Fruit fly (Drosophila melanogaster): ENCODE measurements around the gene Atg16.

Atg16 gene

dm6 chr3R:29859763-29860162 lies 24.9 kb upstream of the Atg16 start (continued):
- TF ChIP-seq Atf-2 (GFP tag; optimal IDR thresholded peaks at IDR 0.05) (no peak), Usf (GFP tag; optimal IDR thresholded peaks at IDR 0.05) (no peak), CG31365 (tag; optimal IDR thresholded peaks at IDR 0.05) (no peak), E2f2 (GFP tag; IDR thresholded peaks at IDR 0.05) (peak; percentile 67), stc (GFP tag; IDR thresholded peaks at IDR 0.05) (no peak), CG13296 (GFP tag; optimal IDR thresholded peaks at IDR 0.05) (peak; percentile 73), dmrt99B (tag; optimal IDR thresholded peaks at IDR 0.05) (no peak), CG3847 (GFP tag; IDR thresholded peaks at IDR 0.05) (peak; percentile 49; the same call in 1 of the 2 replicates), aop (GFP tag; IDR thresholded peaks at IDR 0.05) (no peak), CG6254 (GFP tag; optimal IDR thresholded peaks at IDR 0.05) (no peak), btn (GFP tag; optimal IDR thresholded peaks at IDR 0.05) (no peak), CHES-1-like (GFP tag; optimal IDR thresholded peaks at IDR 0.05) (peak; percentile 39), CG2120 (GFP tag; optimal IDR thresholded peaks at IDR 0.05) (peak; percentile 74), Jarid2 (GFP tag; optimal IDR thresholded peaks at IDR 0.05) (no peak), mam (GFP tag; optimal IDR thresholded peaks at IDR 0.05) (no peak), her (GFP tag; optimal IDR thresholded peaks at IDR 0.05) (no peak), CG12659 (GFP tag; optimal IDR thresholded peaks at IDR 0.05) (peak; percentile 79), CG10209 (GFP tag; optimal IDR thresholded peaks at IDR 0.05) (peak; percentile 37), cg (GFP tag; optimal IDR thresholded peaks at IDR 0.05) (no peak)

dm6 chr3R:29858806-29859205 lies 23.9 kb upstream of the Atg16 start, which contains the start of gene CG7824:
Gene CG7824 (minus strand): TSS chr3R:29858936.
- TF ChIP-seq vvl (GFP tag; IDR thresholded peaks at IDR 0.05) (no peak), vnd (GFP tag; IDR thresholded peaks at IDR 0.05; ENCODE audit: partially characterized antibody) (no peak), Myb (GFP tag; optimal IDR thresholded peaks at IDR 0.05) (peak; percentile 75), wdn (GFP tag; IDR thresholded peaks at IDR 0.05) (no peak), slbo (GFP tag; IDR thresholded peaks at IDR 0.05) (no peak), CG7372 (GFP tag; IDR thresholded peaks at IDR 0.05) (no peak), ro (GFP tag; IDR thresholded peaks at IDR 0.05) (no peak), Stat92E (GFP tag; optimal IDR thresholded peaks at IDR 0.05) (no peak), HLH54F (GFP tag; optimal IDR thresholded peaks at IDR 0.05) (no peak), Neu2 (GFP tag; optimal IDR thresholded peaks at IDR 0.05; ENCODE audit: borderline replicate concordance) (no peak), E2f2 (GFP tag; IDR thresholded peaks at IDR 0.05) (peak; percentile 88), cad (GFP tag; optimal IDR thresholded peaks at IDR 0.05) (no peak), Ets97D (GFP tag; optimal IDR thresholded peaks at IDR 0.05) (peak; percentile 45), D19A (tag; optimal IDR thresholded peaks at IDR 0.05) (no peak), az2 (GFP tag; optimal IDR thresholded peaks at IDR 0.05) (no peak), CG13287 (GFP tag; IDR thresholded peaks at IDR 0.05; ENCODE audit: partially characterized antibody) (peak; percentile 17; the same call in 1 of the 2 replicates), CG4282 (GFP tag; optimal IDR thresholded peaks at IDR 0.05) (no peak), cato (GFP tag; optimal IDR thresholded peaks at IDR 0.05; ENCODE audit: borderline replicate concordance) (no peak), ems (GFP tag; optimal IDR thresholded peaks at IDR 0.05) (no peak), CG17829 (tag; optimal IDR thresholded peaks at IDR 0.05) (peak; percentile 11), CG30431 (GFP tag; optimal IDR thresholded peaks at IDR 0.05) (no peak), hth (optimal IDR thresholded peaks at IDR 0.05) (no peak), NC2β (GFP tag; optimal IDR thresholded peaks at IDR 0.05) (no peak), grn (GFP tag; optimal IDR thresholded peaks at IDR 0.05) (no peak), Blimp-1 (GFP tag; optimal IDR thresholded peaks at IDR 0.05) (no peak), CG7928 (GFP tag; optimal IDR thresholded peaks at IDR 0.05) (peak; percentile 54), Sin3A (optimal IDR thresholded peaks at IDR 0.05) (peak; percentile 40), CG31388 (GFP tag; optimal IDR thresholded peaks at IDR 0.05) (no peak), fd64A (GFP tag; optimal IDR thresholded peaks at IDR 0.05) (no peak), Drgx (GFP tag; IDR thresholded peaks at IDR 0.05) (no peak), shn (GFP tag; optimal IDR thresholded peaks at IDR 0.05) (no peak), aop (GFP tag; IDR thresholded peaks at IDR 0.05) (no peak), Atf6 (GFP tag; IDR thresholded peaks at IDR 0.05) (no peak), CG18599 (GFP tag; optimal IDR thresholded peaks at IDR 0.05) (no peak), CG10321 (GFP tag; IDR thresholded peaks at IDR 0.05) (no peak)

All from whole organism, embryonic.